Worm (Caenorhabditis elegans) whole organism, L4 larva: ENCODE measurements around the gene coa-7.
A peak's percentile ranks its signal among the peaks of the same experiment; 100 is the strongest.

Experiments
- F10B5.3 ChIP-seq: sonication (generic microtip); optimal IDR thresholded peaks from 2 replicates; lab custom pipeline; 2016; ENCODE audit warnings: mild to moderate bottlenecking, missing genetic modification characterization, missing compliant biosample characterization
- R02D3.7 ChIP-seq: fragments of 150-350 bp; sonication (generic microtip); optimal IDR thresholded peaks from 3 replicates; lab custom pipeline; 2014; ENCODE audit warnings: missing biosample characterization, missing genetic modification characterization
- T26A8.4 ChIP-seq: fragments of 200-800 bp; sonication (Bioruptor generic); IDR thresholded peaks from 2 replicates; pipeline ENCODE4 v1.3.6; 2022; ENCODE audit warnings: missing genetic modification characterization, missing compliant biosample characterization
- Y5F2A.4 ChIP-seq: fragments of 200-800 bp; sonication (Bioruptor generic); optimal IDR thresholded peaks from 2 replicates; lab custom pipeline; 2018; ENCODE audit warnings: mild to moderate bottlenecking, missing genetic modification characterization, missing compliant biosample characterization
- Y75B8A.6 ChIP-seq: fragments of 200-800 bp; sonication (Bioruptor generic); IDR thresholded peaks from 2 replicates; pipeline ENCODE4 v1.3.6; 2022; ENCODE audit warnings: missing genetic modification reagents, missing genetic modification characterization, missing compliant biosample characterization
- ZK337.2 ChIP-seq: fragments of 200-800 bp; sonication (Bioruptor generic); IDR thresholded peaks from 2 replicates; pipeline ENCODE4 v1.3.6; 2022; ENCODE audit warnings: missing genetic modification reagents, missing genetic modification characterization, missing compliant biosample characterization
- aha-1 ChIP-seq: fragments of 150-350 bp; peaks from one replicate; lab custom pipeline; 2014; ENCODE audit warnings: missing biosample characterization, missing genetic modification characterization
- ceh-62 ChIP-seq: sonication (generic microtip); optimal IDR thresholded peaks from 2 replicates; lab custom pipeline; 2017; ENCODE audit warnings: missing biosample characterization, missing genetic modification characterization
- ceh-82 ChIP-seq: sonication (generic microtip); optimal IDR thresholded peaks from 2 replicates; lab custom pipeline; 2017; ENCODE audit warnings: missing biosample characterization, missing genetic modification characterization
- cey-2 ChIP-seq: sonication (generic microtip); optimal IDR thresholded peaks from 3 replicates; lab custom pipeline; 2017; ENCODE audit warnings: missing genetic modification characterization, mild to moderate bottlenecking, missing compliant biosample characterization, antibody characterized with exemption, borderline replicate concordance; ENCODE audit not compliant: insufficient read depth
- ctbp-1 ChIP-seq: fragments of 200-800 bp; sonication (Bioruptor generic); IDR thresholded peaks from 2 replicates; pipeline ENCODE4 v1.3.6; 2022; ENCODE audit warnings: missing genetic modification reagents, missing genetic modification characterization, missing compliant biosample characterization
- daf-16 ChIP-seq, 3 experiments: sonication (generic microtip); optimal IDR thresholded peaks; 2 replicates each; lab custom pipeline; 2016 to 2017; ENCODE audit warnings: missing genetic modification characterization in 3 of 3, missing genetic modification reagents in 3 of 3, mild to moderate bottlenecking in 2 of 3, missing compliant biosample characterization in 2 of 3, missing biosample characterization in 1 of 3, moderate library complexity in 1 of 3
- daf-19 ChIP-seq: fragments of 200-800 bp; sonication (Bioruptor generic); conservative IDR thresholded peaks from 2 replicates; pipeline ENCODE4 v1.3.6; 2022; ENCODE audit warnings: missing genetic modification characterization, missing compliant biosample characterization
- dmd-6 ChIP-seq: fragments of 200-800 bp; sonication (Bioruptor generic); IDR thresholded peaks from 2 replicates; pipeline ENCODE4 v1.3.6; 2022; ENCODE audit warnings: missing genetic modification reagents, missing genetic modification characterization, missing compliant biosample characterization
- dmd-9 ChIP-seq: fragments of 200-800 bp; sonication (Bioruptor generic); IDR thresholded peaks from 2 replicates; pipeline ENCODE4 v1.3.6; 2022; ENCODE audit warnings: missing genetic modification reagents, missing genetic modification characterization, missing compliant biosample characterization
- dpl-1 ChIP-seq: fragments of 150-350 bp; optimal IDR thresholded peaks from 2 replicates; lab custom pipeline; 2014; ENCODE audit warnings: missing biosample characterization, missing genetic modification reagents, missing genetic modification characterization
- duxl-1 ChIP-seq: sonication (generic microtip); optimal IDR thresholded peaks from 2 replicates; lab custom pipeline; 2016; ENCODE audit warnings: mild to moderate bottlenecking, missing genetic modification characterization, moderate library complexity, missing compliant biosample characterization; ENCODE audit not compliant: poor library complexity
- dve-1 ChIP-seq: sonication (generic microtip); optimal IDR thresholded peaks from 2 replicates; lab custom pipeline; 2017; ENCODE audit warnings: antibody characterized with exemption, mild to moderate bottlenecking, missing genetic modification characterization, missing compliant biosample characterization; ENCODE audit not compliant: insufficient read depth
- fkh-10 ChIP-seq: fragments of 150-350 bp; optimal IDR thresholded peaks from 2 replicates; lab custom pipeline; 2014; ENCODE audit warnings: missing biosample characterization, missing genetic modification reagents, missing genetic modification characterization
- hlh-11 ChIP-seq: fragments of 200-800 bp; sonication (Bioruptor generic); optimal IDR thresholded peaks from 2 replicates; lab custom pipeline; 2018; ENCODE audit warnings: mild to moderate bottlenecking, missing genetic modification characterization, missing compliant biosample characterization
- lim-7 ChIP-seq: fragments of 200-800 bp; sonication (Bioruptor generic); IDR thresholded peaks from 2 replicates; pipeline ENCODE4 v1.3.6; 2022; ENCODE audit warnings: missing genetic modification characterization, missing compliant biosample characterization
- lin-38 ChIP-seq: fragments of 200-800 bp; sonication (Bioruptor generic); IDR thresholded peaks from 2 replicates; pipeline ENCODE4 v1.3.6; 2022; ENCODE audit warnings: missing genetic modification reagents, missing genetic modification characterization, missing compliant biosample characterization
- lsy-2 ChIP-seq, 2 experiments: fragments of 150-350 bp in 1 of 2; sonication (generic microtip) in 1 of 2; optimal IDR thresholded peaks; 2 replicates each; lab custom pipeline; 2014 to 2017; ENCODE audit warnings: missing biosample characterization in 2 of 2, missing genetic modification characterization in 2 of 2
- madf-9 ChIP-seq: fragments of 200-800 bp; sonication (Bioruptor generic); conservative IDR thresholded peaks from 2 replicates; pipeline ENCODE4 v1.3.6; 2022; ENCODE audit warnings: missing genetic modification reagents, missing genetic modification characterization, missing compliant biosample characterization
- mdt-29 ChIP-seq: fragments of 200-800 bp; sonication (Bioruptor generic); IDR thresholded peaks from 2 replicates; pipeline ENCODE4 v1.3.6; 2022; ENCODE audit warnings: missing genetic modification reagents, missing genetic modification characterization, missing compliant biosample characterization
- mep-1 ChIP-seq: fragments of 150-350 bp; sonication (generic microtip); optimal IDR thresholded peaks from 3 replicates; lab custom pipeline; 2014; ENCODE audit warnings: missing biosample characterization, missing genetic modification characterization
- mes-2 ChIP-seq: sonication (generic microtip); optimal IDR thresholded peaks from 2 replicates; lab custom pipeline; 2016; ENCODE audit warnings: missing genotype, mild to moderate bottlenecking, missing genetic modification characterization, missing compliant biosample characterization; ENCODE audit not compliant: poor library complexity, severe bottlenecking
- nhr-10 ChIP-seq: fragments of 150-350 bp; optimal IDR thresholded peaks from 2 replicates; lab custom pipeline; 2014; ENCODE audit warnings: missing biosample characterization, missing genetic modification characterization
- nhr-102 ChIP-seq: sonication (generic microtip); optimal IDR thresholded peaks from 2 replicates; lab custom pipeline; 2016; ENCODE audit warnings: mild to moderate bottlenecking, missing genetic modification characterization, moderate library complexity, missing compliant biosample characterization
- nhr-11 ChIP-seq: fragments of 150-350 bp; optimal IDR thresholded peaks from 2 replicates; lab custom pipeline; 2014; ENCODE audit warnings: missing biosample characterization, missing genetic modification characterization
- nhr-111 ChIP-seq: fragments of 200-800 bp; sonication (Bioruptor generic); optimal IDR thresholded peaks from 2 replicates; lab custom pipeline; 2018; ENCODE audit warnings: mild to moderate bottlenecking, missing genetic modification characterization, missing compliant biosample characterization
- nhr-25 ChIP-seq: sonication (generic microtip); optimal IDR thresholded peaks from 2 replicates; lab custom pipeline; 2017; ENCODE audit warnings: missing genetic modification characterization, mild to moderate bottlenecking, missing compliant biosample characterization, antibody characterized with exemption, moderate library complexity, borderline replicate concordance; ENCODE audit not compliant: insufficient read depth
- nhr-41 ChIP-seq: fragments of 200-800 bp; sonication (Bioruptor generic); IDR thresholded peaks from 2 replicates; pipeline ENCODE4 v1.3.6; 2022; ENCODE audit warnings: missing genetic modification reagents, missing genetic modification characterization, missing compliant biosample characterization
- nhr-48 ChIP-seq: sonication (generic microtip); optimal IDR thresholded peaks from 2 replicates; lab custom pipeline; 2016; ENCODE audit warnings: mild to moderate bottlenecking, missing genetic modification characterization, missing compliant biosample characterization
- rbr-2 ChIP-seq: sonication (generic microtip); optimal IDR thresholded peaks from 2 replicates; lab custom pipeline; 2016; ENCODE audit warnings: missing genotype, missing genetic modification characterization, missing compliant biosample characterization
- sdz-12 ChIP-seq: fragments of 200-800 bp; sonication (Bioruptor generic); optimal IDR thresholded peaks from 2 replicates; lab custom pipeline; 2018; ENCODE audit warnings: mild to moderate bottlenecking, missing genetic modification characterization, missing compliant biosample characterization
- skn-1 ChIP-seq: fragments of 150-350 bp; optimal IDR thresholded peaks from 2 replicates; lab custom pipeline; 2014; ENCODE audit warnings: missing biosample characterization, missing genetic modification characterization
- snpc-1.2 ChIP-seq: fragments of 200-800 bp; sonication (Bioruptor generic); IDR thresholded peaks from 2 replicates; pipeline ENCODE4 v1.3.6; 2022; ENCODE audit warnings: missing genetic modification reagents, missing genetic modification characterization, missing compliant biosample characterization
- tra-1 ChIP-seq: fragments of 200-800 bp; sonication (Bioruptor generic); IDR thresholded peaks from 2 replicates; pipeline ENCODE4 v1.3.6; 2022; ENCODE audit warnings: missing genetic modification reagents, missing genetic modification characterization, missing compliant biosample characterization
- unc-130 ChIP-seq: sonication (generic microtip); optimal IDR thresholded peaks from 2 replicates; lab custom pipeline; 2016; ENCODE audit warnings: missing genetic modification reagents, missing genetic modification characterization, missing compliant biosample characterization
- unc-62 ChIP-seq, 3 experiments: fragments of 150-350 bp in 1 of 3; sonication (generic microtip); optimal IDR thresholded peaks in 2 of 3; peaks in 1 of 3; 1 replicate in 1 of 3; 2 replicates in 2 of 3; lab custom pipeline; 2014 to 2017; ENCODE audit warnings: missing biosample characterization in 3 of 3, missing genetic modification characterization in 3 of 3, missing genetic modification reagents in 3 of 3, missing genotype in 1 of 3
- zip-2 ChIP-seq: fragments of 150-350 bp; optimal IDR thresholded peaks from 2 replicates; lab custom pipeline; 2014; ENCODE audit warnings: missing biosample characterization, missing genetic modification characterization
- ztf-11 ChIP-seq: fragments of 150-350 bp; optimal IDR thresholded peaks from 2 replicates; lab custom pipeline; 2014; ENCODE audit warnings: missing biosample characterization, missing genetic modification characterization
- ztf-7 ChIP-seq: fragments of 150-350 bp; optimal IDR thresholded peaks from 2 replicates; lab custom pipeline; 2014; ENCODE audit warnings: missing biosample characterization, missing genetic modification characterization

coa-7 gene

DNA sequence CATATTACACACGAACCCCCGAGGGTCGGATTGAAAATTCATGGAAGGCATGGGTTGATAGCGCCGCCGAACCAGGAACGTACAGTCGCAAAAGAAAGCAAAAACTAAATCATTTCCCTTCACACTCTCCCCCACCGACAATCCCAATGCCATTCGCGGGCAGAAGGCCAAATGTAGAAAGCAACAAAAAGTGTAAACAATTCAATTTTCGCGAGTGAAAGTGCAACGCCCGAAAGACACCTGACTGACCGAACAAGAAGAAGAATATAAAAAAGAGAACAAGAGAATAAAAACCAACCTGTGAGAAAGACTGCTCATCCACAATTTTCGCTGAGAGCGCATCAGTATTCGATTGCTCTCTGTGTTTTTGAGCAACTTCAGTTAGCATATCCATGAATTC, 33.2 kb downstream of the coa-7 start (continued):
- TF ChIP-seq ztf-11 (tag; lab: Kevin White, UChicago) (no peak), dmd-9 (no peak), lim-7 (GFP tag; lab: Robert Waterston, UW) (no peak), nhr-111 (GFP tag; lab: Kevin White, UChicago) (no peak), ctbp-1 (GFP tag; lab: Robert Waterston, UW) (no peak), ceh-62 (no peak), dpl-1 (no peak), hlh-11 (tag; lab: Kevin White, UChicago) (peak; percentile 60), dmd-6 (GFP tag; lab: Robert Waterston, UW) (peak; percentile 16; the same call in 1 of the 2 replicates), fkh-10 (no peak), nhr-48 (peak; percentile 44), nhr-10 (tag; lab: Kevin White, UChicago) (peak; percentile 32), madf-9 (GFP tag; lab: Robert Waterston, UW) (no peak)

DNA sequence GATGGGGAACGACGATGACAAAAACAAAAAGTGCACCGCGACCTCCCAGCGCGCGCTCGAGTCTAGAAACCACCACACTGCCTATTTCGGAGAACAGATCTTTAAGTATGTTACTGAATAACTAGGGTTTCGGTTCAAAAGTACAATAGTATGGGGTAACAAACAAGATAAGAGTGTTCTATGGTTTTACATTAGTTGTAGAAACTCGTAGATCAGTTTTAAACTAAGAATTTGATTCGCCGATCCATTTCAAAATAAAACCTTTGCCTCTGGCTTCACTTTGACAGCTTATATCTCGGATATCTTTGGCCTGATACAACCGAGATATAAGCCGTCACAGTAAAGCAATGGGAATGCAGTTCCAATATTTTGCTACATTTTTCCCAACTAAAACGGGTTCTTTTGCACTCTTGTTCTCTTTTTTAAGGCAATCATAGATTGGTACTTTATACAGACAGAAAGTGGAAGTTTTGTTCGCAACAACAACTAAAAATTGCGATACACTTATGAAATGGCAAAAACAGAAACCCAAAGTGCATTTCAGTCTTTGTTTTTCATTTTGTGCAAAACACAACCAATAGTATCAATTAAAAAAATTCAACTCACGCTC, 34.5 kb downstream of the coa-7 start:
- TF ChIP-seq snpc-1.2 (0 out of 2 replicates have a peak, but pooled peaks have one; percentile 32), zip-2 (tag; lab: Kevin White, UChicago) (no peak), tra-1 (GFP tag; lab: Robert Waterston, UW) (no peak), Y75B8A.6 (GFP tag; lab: Robert Waterston, UW) (no peak), unc-130 (GFP tag; lab: Kevin White, UChicago) (no peak), aha-1 (tag; lab: Kevin White, UChicago) (peak; percentile 25), R02D3.7 (no peak), lsy-2 (tag; optimal IDR thresholded peaks at IDR 0.05; lab: Kevin White, UChicago) (no peak), daf-16 (GFP tag; optimal IDR thresholded peaks at IDR 0.05; lab: Kevin White, UChicago) (no peak), daf-16 (tag; optimal IDR thresholded peaks at IDR 0.05; lab: Kevin White, UChicago) (no peak), nhr-48 (no peak), nhr-25 (no peak), unc-62 (GFP tag; optimal IDR thresholded peaks at IDR 0.05 in 1 of 2; lab: Kevin White, UChicago) (peak in 1 of 2 experiments; percentile 97), unc-62 (tag; optimal IDR thresholded peaks at IDR 0.05; lab: Kevin White, UChicago) (no peak), daf-19 (GFP tag; lab: Robert Waterston, UW) (no peak), ztf-7 (no peak), skn-1 (no peak), mdt-29 (GFP tag; lab: Robert Waterston, UW) (no peak), duxl-1 (tag; lab: Kevin White, UChicago) (no peak), dve-1 (tag; lab: Kevin White, UChicago) (no peak), ZK337.2 (no peak), hlh-11 (tag; lab: Kevin White, UChicago) (no peak), lin-38 (GFP tag; lab: Robert Waterston, UW) (no peak), fkh-10 (no peak), nhr-41 (GFP tag; lab: Robert Waterston, UW) (no peak), T26A8.4 (GFP tag; lab: Robert Waterston, UW) (no peak), nhr-11 (tag; lab: Kevin White, UChicago) (no peak), rbr-2 (tag; lab: Kevin White, UChicago) (no peak)

DNA sequence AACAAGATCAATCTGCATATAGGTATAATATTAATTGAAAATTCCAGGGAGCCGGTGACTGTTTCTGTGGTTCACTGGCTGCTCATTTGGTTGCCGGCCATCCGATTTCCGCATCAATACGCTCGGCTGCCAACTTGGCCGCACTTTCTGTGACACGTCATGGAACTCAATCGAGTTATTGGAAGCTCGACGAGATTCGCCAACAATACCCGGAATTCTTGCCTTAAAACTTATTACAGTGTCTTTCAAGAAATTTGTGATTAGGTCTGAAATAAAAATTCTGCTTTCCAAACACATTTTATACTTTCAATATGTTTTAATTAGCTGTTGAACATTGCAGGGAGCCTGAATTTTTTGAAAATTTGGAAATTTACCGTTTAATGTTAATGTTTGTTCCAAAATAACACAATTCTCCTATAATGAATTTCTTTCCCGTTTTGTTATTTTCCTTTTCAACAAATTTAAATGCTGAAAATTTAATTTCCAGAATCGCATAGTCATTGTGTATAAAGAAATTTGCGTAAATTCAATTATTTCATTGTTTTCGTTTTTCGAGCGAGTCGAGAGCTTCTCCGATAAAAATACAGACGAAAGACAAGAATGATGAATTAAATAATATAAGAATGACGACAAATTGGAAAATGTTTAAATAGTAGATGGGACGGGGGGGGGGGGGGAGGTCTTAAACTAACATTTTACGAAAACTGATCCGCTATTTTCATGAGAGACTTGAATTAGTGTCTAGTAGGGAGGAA, 36.7 kb downstream of the coa-7 start:
- TF ChIP-seq mep-1 (tag; lab: Kevin White, UChicago) (peak; percentile 61), duxl-1 (tag; lab: Kevin White, UChicago) (peak; percentile 18), dve-1 (tag; lab: Kevin White, UChicago) (peak; percentile 5), T26A8.4 (GFP tag; lab: Robert Waterston, UW) (peak; percentile 50; the same call in 1 of the 2 replicates), F10B5.3 (peak; percentile 5), sdz-12 (GFP tag; lab: Kevin White, UChicago) (no peak), aha-1 (tag; lab: Kevin White, UChicago) (peak; percentile 95), nhr-102 (peak; percentile 57), Y5F2A.4 (GFP tag; lab: Kevin White, UChicago) (no peak), ceh-82 (tag; lab: Kevin White, UChicago) (no peak), dmd-9 (no peak), lim-7 (GFP tag; lab: Robert Waterston, UW) (no peak), cey-2 (no peak), daf-16 (GFP tag; optimal IDR thresholded peaks at IDR 0.05; lab: Kevin White, UChicago) (peak in 1 of 2 experiments; percentile 60), daf-16 (tag; optimal IDR thresholded peaks at IDR 0.05; lab: Kevin White, UChicago) (peak; percentile 18), lsy-2 (tag; optimal IDR thresholded peaks at IDR 0.05; lab: Kevin White, UChicago) (peak in 1 of 2 experiments; percentile 9), mes-2 (tag; lab: Kevin White, UChicago) (peak; percentile 21), nhr-10 (tag; lab: Kevin White, UChicago) (peak; percentile 28)
